Worm (Caenorhabditis elegans) whole organism, L4 larva: ENCODE measurements around the gene acr-21.

Experiments used
- D1046.2 ChIP-seq: fragments of 200-800 bp; sonication (Bioruptor generic); IDR thresholded peaks from 2 replicates; pipeline ENCODE4 v1.3.6; 2022; ENCODE audit warnings: missing genetic modification characterization, missing compliant biosample characterization
- F10B5.3 ChIP-seq: sonication (generic microtip); optimal IDR thresholded peaks from 2 replicates; lab custom pipeline; 2016; ENCODE audit warnings: mild to moderate bottlenecking, missing genetic modification characterization, missing compliant biosample characterization
- F37D6.2 ChIP-seq: sonication (generic microtip); optimal IDR thresholded peaks from 2 replicates; lab custom pipeline; 2016; ENCODE audit warnings: mild to moderate bottlenecking, missing genetic modification characterization, missing compliant biosample characterization
- Y105C5A.15 ChIP-seq: fragments of 200-800 bp; sonication (Bioruptor generic); IDR thresholded peaks from 2 replicates; pipeline ENCODE4 v1.3.6; 2022; ENCODE audit warnings: missing genetic modification characterization, missing compliant biosample characterization
- Y48G9A.11 ChIP-seq: fragments of 200-800 bp; sonication (Bioruptor generic); IDR thresholded peaks from 2 replicates; pipeline ENCODE4 v1.3.6; 2022; ENCODE audit warnings: missing genetic modification reagents, missing genetic modification characterization, missing compliant biosample characterization
- Y75B8A.6 ChIP-seq: fragments of 200-800 bp; sonication (Bioruptor generic); IDR thresholded peaks from 2 replicates; pipeline ENCODE4 v1.3.6; 2022; ENCODE audit warnings: missing genetic modification reagents, missing genetic modification characterization, missing compliant biosample characterization
- aly-2 ChIP-seq: sonication (generic microtip); optimal IDR thresholded peaks from 2 replicates; lab custom pipeline; 2018; ENCODE audit warnings: missing biosample characterization, missing genetic modification characterization
- arid-1 ChIP-seq: fragments of 200-800 bp; sonication (Bioruptor generic); conservative IDR thresholded peaks from 2 replicates; pipeline ENCODE4 v1.3.6; 2022; ENCODE audit warnings: missing genetic modification reagents, missing genetic modification characterization, missing compliant biosample characterization
- ceh-20 ChIP-seq: fragments of 200-800 bp; sonication (Bioruptor generic); IDR thresholded peaks from 2 replicates; pipeline ENCODE4 v1.3.6; 2022; ENCODE audit warnings: missing genetic modification reagents, missing genetic modification characterization, missing compliant biosample characterization
- ceh-28 ChIP-seq: fragments of 150-350 bp; optimal IDR thresholded peaks from 2 replicates; lab custom pipeline; 2014; ENCODE audit warnings: missing biosample characterization, missing genetic modification reagents, missing genetic modification characterization
- ces-1 ChIP-seq: fragments of 150-350 bp; sonication (generic microtip); optimal IDR thresholded peaks from 4 replicates; lab custom pipeline; 2014; ENCODE audit warnings: missing biosample characterization, missing genetic modification reagents, missing genetic modification characterization
- dmd-9 ChIP-seq: fragments of 200-800 bp; sonication (Bioruptor generic); IDR thresholded peaks from 2 replicates; pipeline ENCODE4 v1.3.6; 2022; ENCODE audit warnings: missing genetic modification reagents, missing genetic modification characterization, missing compliant biosample characterization
- duxl-1 ChIP-seq: sonication (generic microtip); optimal IDR thresholded peaks from 2 replicates; lab custom pipeline; 2016; ENCODE audit warnings: mild to moderate bottlenecking, missing genetic modification characterization, moderate library complexity, missing compliant biosample characterization; ENCODE audit not compliant: poor library complexity
- gei-8 ChIP-seq: fragments of 200-800 bp; sonication (Bioruptor generic); optimal IDR thresholded peaks from 2 replicates; lab custom pipeline; 2018; ENCODE audit warnings: mild to moderate bottlenecking, missing genetic modification characterization, missing compliant biosample characterization
- hif-1 ChIP-seq, 2 experiments: sonication (generic microtip); optimal IDR thresholded peaks; 2 replicates each; lab custom pipeline; 2016 to 2017; ENCODE audit warnings: missing compliant biosample characterization in 2 of 2, missing genetic modification characterization in 2 of 2, missing genetic modification reagents in 2 of 2, missing genotype in 2 of 2, mild to moderate bottlenecking in 1 of 2
- jun-1 ChIP-seq: fragments of 150-350 bp; optimal IDR thresholded peaks from 2 replicates; lab custom pipeline; 2014; ENCODE audit warnings: missing biosample characterization, missing genetic modification reagents, missing genetic modification characterization
- lin-29 ChIP-seq: fragments of 200-800 bp; sonication (Bioruptor generic); IDR thresholded peaks from 2 replicates; pipeline ENCODE4 v1.3.6; 2022; ENCODE audit warnings: missing genetic modification reagents, missing genetic modification characterization, missing compliant biosample characterization
- lin-38 ChIP-seq: fragments of 200-800 bp; sonication (Bioruptor generic); IDR thresholded peaks from 2 replicates; pipeline ENCODE4 v1.3.6; 2022; ENCODE audit warnings: missing genetic modification reagents, missing genetic modification characterization, missing compliant biosample characterization
- lin-39 ChIP-seq: fragments of 150-350 bp; optimal IDR thresholded peaks from 2 replicates; lab custom pipeline; 2014; ENCODE audit warnings: missing biosample characterization, missing genetic modification reagents, missing genetic modification characterization
- lir-3 ChIP-seq: sonication (generic microtip); optimal IDR thresholded peaks from 2 replicates; lab custom pipeline; 2016; ENCODE audit warnings: mild to moderate bottlenecking, missing genetic modification characterization, missing compliant biosample characterization
- lsy-2 ChIP-seq, 2 experiments: fragments of 150-350 bp in 1 of 2; sonication (generic microtip) in 1 of 2; optimal IDR thresholded peaks; 2 replicates each; lab custom pipeline; 2014 to 2017; ENCODE audit warnings: missing biosample characterization in 2 of 2, missing genetic modification characterization in 2 of 2
- mep-1 ChIP-seq: fragments of 150-350 bp; sonication (generic microtip); optimal IDR thresholded peaks from 3 replicates; lab custom pipeline; 2014; ENCODE audit warnings: missing biosample characterization, missing genetic modification characterization
- mes-2 ChIP-seq: sonication (generic microtip); optimal IDR thresholded peaks from 2 replicates; lab custom pipeline; 2016; ENCODE audit warnings: missing genotype, mild to moderate bottlenecking, missing genetic modification characterization, missing compliant biosample characterization; ENCODE audit not compliant: poor library complexity, severe bottlenecking
- nhr-11 ChIP-seq: fragments of 150-350 bp; optimal IDR thresholded peaks from 2 replicates; lab custom pipeline; 2014; ENCODE audit warnings: missing biosample characterization, missing genetic modification characterization
- nhr-28 ChIP-seq: fragments of 150-350 bp; optimal IDR thresholded peaks from 2 replicates; lab custom pipeline; 2014; ENCODE audit warnings: missing biosample characterization, missing genetic modification characterization
- nhr-41 ChIP-seq: fragments of 200-800 bp; sonication (Bioruptor generic); IDR thresholded peaks from 2 replicates; pipeline ENCODE4 v1.3.6; 2022; ENCODE audit warnings: missing genetic modification reagents, missing genetic modification characterization, missing compliant biosample characterization
- nhr-48 ChIP-seq: sonication (generic microtip); optimal IDR thresholded peaks from 2 replicates; lab custom pipeline; 2016; ENCODE audit warnings: mild to moderate bottlenecking, missing genetic modification characterization, missing compliant biosample characterization
- nhr-6 ChIP-seq: fragments of 150-350 bp; optimal IDR thresholded peaks from 2 replicates; lab custom pipeline; 2014; ENCODE audit warnings: missing biosample characterization, missing genetic modification characterization
- pha-4 ChIP-seq, 2 experiments: fragments of 150-350 bp in 1 of 2; fragments of 200-800 bp in 1 of 2; sonication (Bioruptor generic) in 1 of 2; IDR thresholded peaks in 1 of 2; optimal IDR thresholded peaks in 1 of 2; 2 replicates each; pipeline versions ENCODE4 v1.3.6 to Lab custom; 2014 to 2022; ENCODE audit warnings: missing genetic modification characterization in 2 of 2, missing genetic modification reagents in 2 of 2, missing biosample characterization in 1 of 2, missing compliant biosample characterization in 1 of 2
- php-3 ChIP-seq: fragments of 200-800 bp; sonication (Bioruptor generic); IDR thresholded peaks from 2 replicates; pipeline ENCODE4 v1.3.6; 2022; ENCODE audit warnings: missing genetic modification reagents, missing genetic modification characterization, missing compliant biosample characterization
- pqm-1 ChIP-seq: sonication (generic microtip); optimal IDR thresholded peaks from 2 replicates; lab custom pipeline; 2017; ENCODE audit warnings: missing biosample characterization, missing genetic modification characterization
- rbr-2 ChIP-seq: sonication (generic microtip); optimal IDR thresholded peaks from 2 replicates; lab custom pipeline; 2016; ENCODE audit warnings: missing genotype, missing genetic modification characterization, missing compliant biosample characterization
- skn-1 ChIP-seq: fragments of 150-350 bp; optimal IDR thresholded peaks from 2 replicates; lab custom pipeline; 2014; ENCODE audit warnings: missing biosample characterization, missing genetic modification characterization
- snpc-1.2 ChIP-seq: fragments of 200-800 bp; sonication (Bioruptor generic); IDR thresholded peaks from 2 replicates; pipeline ENCODE4 v1.3.6; 2022; ENCODE audit warnings: missing genetic modification reagents, missing genetic modification characterization, missing compliant biosample characterization
- spr-1 ChIP-seq: sonication (generic microtip); optimal IDR thresholded peaks from 2 replicates; lab custom pipeline; 2016; ENCODE audit warnings: mild to moderate bottlenecking, missing genetic modification characterization, missing compliant biosample characterization
- spr-3 ChIP-seq: fragments of 200-800 bp; sonication (Bioruptor generic); optimal IDR thresholded peaks from 2 replicates; lab custom pipeline; 2018; ENCODE audit warnings: mild to moderate bottlenecking, missing genetic modification characterization, missing compliant biosample characterization
- tra-1 ChIP-seq: fragments of 200-800 bp; sonication (Bioruptor generic); IDR thresholded peaks from 2 replicates; pipeline ENCODE4 v1.3.6; 2022; ENCODE audit warnings: missing genetic modification reagents, missing genetic modification characterization, missing compliant biosample characterization
- unc-130 ChIP-seq: sonication (generic microtip); optimal IDR thresholded peaks from 2 replicates; lab custom pipeline; 2016; ENCODE audit warnings: missing genetic modification reagents, missing genetic modification characterization, missing compliant biosample characterization
- zag-1 ChIP-seq: fragments of 150-350 bp; optimal IDR thresholded peaks from 2 replicates; lab custom pipeline; 2014; ENCODE audit warnings: missing biosample characterization, missing genetic modification characterization
- zfp-2 ChIP-seq: sonication (generic microtip); optimal IDR thresholded peaks from 2 replicates; lab custom pipeline; 2016; ENCODE audit warnings: mild to moderate bottlenecking, missing genetic modification characterization, missing compliant biosample characterization
- zfp-3 ChIP-seq: fragments of 200-800 bp; sonication (Bioruptor generic); conservative IDR thresholded peaks from 2 replicates; pipeline ENCODE4 v1.3.6; 2022; ENCODE audit warnings: missing genetic modification reagents, missing genetic modification characterization, missing compliant biosample characterization
- zip-2 ChIP-seq: fragments of 150-350 bp; optimal IDR thresholded peaks from 2 replicates; lab custom pipeline; 2014; ENCODE audit warnings: missing biosample characterization, missing genetic modification characterization
- ztf-7 ChIP-seq: fragments of 150-350 bp; optimal IDR thresholded peaks from 2 replicates; lab custom pipeline; 2014; ENCODE audit warnings: missing biosample characterization, missing genetic modification characterization

acr-21 gene

ce11 chrIII:6606022-6606467, 24.4 kb downstream of the acr-21 start (continued):
- TF ChIP-seq lir-3 (tag; lab: Kevin White, UChicago) (peak; percentile 25), ces-1 (no peak), nhr-28 (peak; percentile 41), zag-1 (tag; lab: Kevin White, UChicago) (no peak), F37D6.2 (tag; lab: Kevin White, UChicago) (peak; percentile 35), zip-2 (tag; lab: Kevin White, UChicago) (no peak), Y48G9A.11 (GFP tag; lab: Robert Waterston, UW) (no peak; the same call in 1 of the 2 replicates), lin-38 (GFP tag; lab: Robert Waterston, UW) (peak; percentile 83), Y75B8A.6 (GFP tag; lab: Robert Waterston, UW) (peak; percentile 70; the same call in 1 of the 2 replicates), tra-1 (GFP tag; lab: Robert Waterston, UW) (peak; percentile 77), jun-1 (tag; lab: Kevin White, UChicago) (peak; percentile 10), arid-1 (peak; percentile 94), ztf-7 (tag; lab: Kevin White, UChicago) (no peak), zfp-2 (tag; lab: Kevin White, UChicago) (no peak), mes-2 (peak; percentile 86), ceh-28 (tag; lab: Kevin White, UChicago) (no peak), zfp-3 (peak; percentile 82), lin-29 (GFP tag; lab: Robert Waterston, UW) (no peak), duxl-1 (tag; lab: Kevin White, UChicago) (peak; percentile 77), pha-4 (GFP tag; IDR thresholded peaks at IDR 0.05; lab: Robert Waterston, UW) (peak; percentile 86), pha-4 (tag; optimal IDR thresholded peaks at IDR 0.05; lab: Kevin White, UChicago) (no peak), php-3 (GFP tag; lab: Robert Waterston, UW) (no peak), lsy-2 (tag; optimal IDR thresholded peaks at IDR 0.05; lab: Kevin White, UChicago) (peak; percentile 62 to 84), spr-3 (GFP tag; lab: Kevin White, UChicago) (peak; percentile 27), nhr-11 (tag; lab: Kevin White, UChicago) (peak; percentile 29), pqm-1 (tag; lab: Kevin White, UChicago) (no peak), unc-130 (GFP tag; lab: Kevin White, UChicago) (peak; percentile 52), hif-1 (tag; optimal IDR thresholded peaks at IDR 0.05; lab: Kevin White, UChicago) (peak in 1 of 2 experiments; percentile 75), nhr-48 (tag; lab: Kevin White, UChicago) (peak; percentile 62), nhr-6 (tag; lab: Kevin White, UChicago) (peak; percentile 47), lin-39 (no peak), nhr-41 (no peak; the same call in 1 of the 2 replicates), spr-1 (tag; lab: Kevin White, UChicago) (peak; percentile 57), Y105C5A.15 (GFP tag; lab: Robert Waterston, UW) (0 out of 2 replicates have a peak, but pooled peaks have one; percentile 44)
- TF ChIP-seq, all 104 proteins: peak for 59

ce11 chrIII:6606641-6607040, 25.0 kb downstream of the acr-21 start:
- TF ChIP-seq skn-1 (tag; lab: Kevin White, UChicago), result no peak
- TF ChIP-seq ceh-20 (GFP tag; lab: Robert Waterston, UW), result no peak
- TF ChIP-seq snpc-1.2 (GFP tag; lab: Robert Waterston, UW), result no peak
- no peak for TF ChIP-seq rbr-2
- no peak for TF ChIP-seq F37D6.2 (tag; lab: Kevin White, UChicago)
- TF ChIP-seq ztf-7 (tag; lab: Kevin White, UChicago), result no peak
- no peak for TF ChIP-seq aly-2 (tag; lab: Kevin White, UChicago)
- TF ChIP-seq D1046.2 (GFP tag; lab: Robert Waterston, UW), result no peak
- TF ChIP-seq spr-3 (GFP tag; lab: Kevin White, UChicago), result no peak
- no peak for TF ChIP-seq F10B5.3
- TF ChIP-seq nhr-6 (tag; lab: Kevin White, UChicago), result no peak
- TF ChIP-seq gei-8 (GFP tag; lab: Kevin White, UChicago), result no peak
- TF ChIP-seq dmd-9 (GFP tag; lab: Robert Waterston, UW), result no peak
- TF ChIP-seq mep-1 (tag; lab: Kevin White, UChicago), result no peak
- TF ChIP-seq, all 104 proteins: peak for 0
